Worm (Caenorhabditis elegans) whole organism, mixed stage, embryonic: ENCODE results near the gene F46B6.2.

Source experiments
- M03D4.4 ChIP-seq: sonication (generic microtip); optimal IDR thresholded peaks from 2 replicates; lab custom pipeline; 2017; ENCODE audit warnings: mild to moderate bottlenecking, missing genetic modification characterization, missing compliant biosample characterization
- bed-3 ChIP-seq: fragments of 200-800 bp; sonication (Bioruptor generic); optimal IDR thresholded peaks from 3 replicates; lab custom pipeline; 2018; ENCODE audit warnings: mild to moderate bottlenecking, missing genetic modification characterization, moderate library complexity, missing compliant biosample characterization
- blmp-1 ChIP-seq: fragments of 150-350 bp; optimal IDR thresholded peaks from 2 replicates; lab custom pipeline; 2014; ENCODE audit warnings: missing biosample characterization, missing genetic modification characterization
- ceh-39 ChIP-seq: fragments of 150-350 bp; optimal IDR thresholded peaks from 2 replicates; lab custom pipeline; 2014; ENCODE audit warnings: missing biosample characterization, missing genetic modification characterization
- ceh-43 ChIP-seq: fragments of 200-800 bp; sonication (Bioruptor generic); optimal IDR thresholded peaks from 2 replicates; lab custom pipeline; 2018; ENCODE audit warnings: mild to moderate bottlenecking, missing genetic modification characterization, moderate library complexity, missing compliant biosample characterization
- cnd-1 ChIP-seq: fragments of 200-800 bp; sonication (Bioruptor generic); optimal IDR thresholded peaks from 2 replicates; lab custom pipeline; 2018; ENCODE audit warnings: mild to moderate bottlenecking, missing genetic modification characterization, missing compliant biosample characterization
- elt-1 ChIP-seq: sonication (generic microtip); optimal IDR thresholded peaks from 2 replicates; lab custom pipeline; 2017; ENCODE audit warnings: missing genetic modification characterization, mild to moderate bottlenecking, missing compliant biosample characterization, antibody characterized with exemption, moderate library complexity, borderline replicate concordance; ENCODE audit not compliant: insufficient read depth
- elt-3 ChIP-seq: fragments of 150-350 bp; optimal IDR thresholded peaks from 2 replicates; lab custom pipeline; 2014; ENCODE audit warnings: missing biosample characterization, missing genetic modification characterization
- flh-1 ChIP-seq: fragments of 200-800 bp; sonication (Bioruptor generic); optimal IDR thresholded peaks from 2 replicates; lab custom pipeline; 2018; ENCODE audit warnings: mild to moderate bottlenecking, missing genetic modification characterization, moderate library complexity, missing compliant biosample characterization
- ham-2 ChIP-seq: fragments of 200-800 bp; sonication (Bioruptor generic); optimal IDR thresholded peaks from 2 replicates; lab custom pipeline; 2018; ENCODE audit warnings: mild to moderate bottlenecking, missing genetic modification characterization, missing compliant biosample characterization
- hlh-1 ChIP-seq: fragments of 150-350 bp; optimal IDR thresholded peaks from 2 replicates; lab custom pipeline; 2014; ENCODE audit warnings: missing biosample characterization, missing genetic modification reagents, missing genetic modification characterization
- lin-13 ChIP-seq: fragments of 150-350 bp; optimal IDR thresholded peaks from 2 replicates; lab custom pipeline; 2014; ENCODE audit warnings: missing biosample characterization, missing genetic modification characterization
- lin-32 ChIP-seq: fragments of 200-800 bp; sonication (Bioruptor generic); optimal IDR thresholded peaks from 2 replicates; lab custom pipeline; 2018; ENCODE audit warnings: mild to moderate bottlenecking, missing genetic modification characterization, missing compliant biosample characterization
- lsy-2 ChIP-seq: fragments of 150-350 bp; optimal IDR thresholded peaks from 2 replicates; lab custom pipeline; 2014; ENCODE audit warnings: missing biosample characterization, missing genetic modification characterization
- mab-5 ChIP-seq: fragments of 150-350 bp; optimal IDR thresholded peaks from 2 replicates; lab custom pipeline; 2014; ENCODE audit warnings: missing biosample characterization, missing genetic modification characterization
- mep-1 ChIP-seq: fragments of 150-350 bp; optimal IDR thresholded peaks from 2 replicates; lab custom pipeline; 2017; ENCODE audit warnings: missing biosample characterization, missing genetic modification reagents, missing genetic modification characterization, inconsistent platforms
- mls-2 ChIP-seq: sonication (generic microtip); optimal IDR thresholded peaks from 2 replicates; lab custom pipeline; 2016; ENCODE audit warnings: mild to moderate bottlenecking, missing genetic modification characterization, moderate library complexity, missing compliant biosample characterization
- nhr-12 ChIP-seq: fragments of 150-350 bp; optimal IDR thresholded peaks from 2 replicates; lab custom pipeline; 2014; ENCODE audit warnings: missing biosample characterization, missing genetic modification characterization
- nhr-2 ChIP-seq: fragments of 150-350 bp; optimal IDR thresholded peaks from 2 replicates; lab custom pipeline; 2014; ENCODE audit warnings: missing biosample characterization, missing genetic modification characterization
- nhr-237 ChIP-seq: fragments of 150-350 bp; optimal IDR thresholded peaks from 2 replicates; lab custom pipeline; 2014; ENCODE audit warnings: missing biosample characterization, missing genetic modification characterization
- nhr-28 ChIP-seq: fragments of 150-350 bp; optimal IDR thresholded peaks from 2 replicates; lab custom pipeline; 2014; ENCODE audit warnings: missing biosample characterization, missing genetic modification characterization
- nhr-76 ChIP-seq: sonication (generic microtip); optimal IDR thresholded peaks from 2 replicates; lab custom pipeline; 2017; ENCODE audit warnings: missing biosample characterization, missing genetic modification characterization
- pha-4 ChIP-seq: fragments of 150-350 bp; optimal IDR thresholded peaks from 2 replicates; lab custom pipeline; 2018; ENCODE audit warnings: missing biosample characterization, missing genetic modification reagents, missing genetic modification characterization
- snpc-4 ChIP-seq: fragments of 150-350 bp; optimal IDR thresholded peaks from 2 replicates; lab custom pipeline; 2014; ENCODE audit warnings: missing biosample characterization, missing genetic modification characterization
- sptf-1 ChIP-seq: sonication (generic microtip); optimal IDR thresholded peaks from 2 replicates; lab custom pipeline; 2017; ENCODE audit warnings: mild to moderate bottlenecking, missing genetic modification characterization, moderate library complexity, missing compliant biosample characterization
- unc-120 ChIP-seq: sonication (generic microtip); optimal IDR thresholded peaks from 2 replicates; lab custom pipeline; 2017; ENCODE audit warnings: missing genetic modification characterization, missing compliant biosample characterization; ENCODE audit not compliant: poor library complexity, severe bottlenecking
- unc-39 ChIP-seq: fragments of 150-350 bp; optimal IDR thresholded peaks from 2 replicates; lab custom pipeline; 2014; ENCODE audit warnings: missing biosample characterization, missing genetic modification characterization
- zip-8 ChIP-seq: fragments of 150-350 bp; optimal IDR thresholded peaks from 2 replicates; lab custom pipeline; 2014; ENCODE audit warnings: missing biosample characterization, missing genetic modification characterization
- ztf-11 ChIP-seq: fragments of 150-350 bp; optimal IDR thresholded peaks from 2 replicates; lab custom pipeline; 2014; ENCODE audit warnings: missing biosample characterization, missing genetic modification characterization

Gene F46B6.2

DNA sequence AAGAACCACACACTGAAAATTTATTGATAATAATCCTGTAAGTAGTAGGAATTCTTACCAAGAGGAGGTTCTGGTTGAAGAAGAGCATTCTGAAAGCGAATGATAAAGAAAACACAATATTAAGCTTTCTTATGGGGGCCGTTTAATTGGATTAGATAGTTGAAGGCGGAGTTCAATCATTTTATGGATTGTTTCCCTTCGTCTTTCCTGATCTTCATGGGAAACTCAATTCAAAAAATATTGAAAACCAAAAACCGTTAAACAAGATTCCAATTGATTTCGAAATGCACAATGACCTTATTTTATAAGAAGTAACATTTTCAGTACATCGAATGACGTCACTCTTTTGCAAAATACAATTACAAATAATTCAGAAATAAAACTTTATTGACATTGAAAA, 27.0 kb downstream of the F46B6.2 start, which contains the start of gene F46B6.13:
Gene F46B6.13, minus strand, starts transcription at position 101 of the 400 bp plus-strand sequence.
- TF ChIP-seq elt-1 = no peak
- no peak for TF ChIP-seq M03D4.4 (tag; lab: Kevin White, UChicago)
- TF ChIP-seq nhr-12 (tag; lab: Kevin White, UChicago) = no peak
- TF ChIP-seq lin-32 (GFP tag; lab: Kevin White, UChicago) = no peak
- TF ChIP-seq ceh-39 (tag; lab: Kevin White, UChicago) = no peak
- no peak for TF ChIP-seq lin-13 (tag; lab: Kevin White, UChicago)
- no peak for TF ChIP-seq bed-3 (GFP tag; lab: Kevin White, UChicago)
- TF ChIP-seq cnd-1 (tag; lab: Kevin White, UChicago) = no peak
- TF ChIP-seq flh-1 (GFP tag; lab: Kevin White, UChicago) = no peak
- no peak for TF ChIP-seq unc-39 (tag; lab: Kevin White, UChicago)
- TF ChIP-seq nhr-28 (tag; lab: Kevin White, UChicago) = no peak
- no peak for TF ChIP-seq ztf-11 (tag; lab: Kevin White, UChicago)
- TF ChIP-seq nhr-237 (tag; lab: Kevin White, UChicago) = no peak
- TF ChIP-seq ham-2 (GFP tag; lab: Kevin White, UChicago) = no peak
- no peak for TF ChIP-seq mab-5
- TF ChIP-seq pha-4 (tag; lab: Kevin White, UChicago) = no peak
- TF ChIP-seq elt-3 (tag; lab: Kevin White, UChicago) = no peak
- TF ChIP-seq nhr-2 (tag; lab: Kevin White, UChicago) = no peak
- TF ChIP-seq ceh-43 (GFP tag; lab: Kevin White, UChicago) = no peak

DNA sequence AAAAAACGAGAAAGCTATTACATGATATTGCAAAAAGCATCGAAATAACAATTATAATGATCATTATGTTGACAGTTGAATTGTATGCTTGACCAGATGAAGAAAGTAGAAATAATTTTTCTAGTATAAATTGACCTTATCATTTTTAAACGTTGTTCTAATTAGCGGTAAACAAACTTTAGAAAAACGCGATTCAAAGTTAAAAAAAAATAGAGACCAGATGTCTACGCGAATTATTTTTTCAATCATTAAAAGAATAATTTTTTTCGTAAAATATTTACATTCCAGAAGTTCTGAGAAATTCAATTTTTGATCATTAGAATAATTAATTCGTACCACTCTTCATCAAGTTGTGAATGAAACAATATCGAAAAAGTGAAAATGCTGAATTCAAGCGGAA, 29.9 kb downstream of the F46B6.2 start, which contains the start of gene F46B6.10:
Gene F46B6.10, minus strand, starts transcription at position 101 of the 400 bp plus-strand sequence.
- TF ChIP-seq snpc-4 (tag; lab: Kevin White, UChicago) (no peak), ham-2 (GFP tag; lab: Kevin White, UChicago) (no peak), elt-1 (no peak)

DNA sequence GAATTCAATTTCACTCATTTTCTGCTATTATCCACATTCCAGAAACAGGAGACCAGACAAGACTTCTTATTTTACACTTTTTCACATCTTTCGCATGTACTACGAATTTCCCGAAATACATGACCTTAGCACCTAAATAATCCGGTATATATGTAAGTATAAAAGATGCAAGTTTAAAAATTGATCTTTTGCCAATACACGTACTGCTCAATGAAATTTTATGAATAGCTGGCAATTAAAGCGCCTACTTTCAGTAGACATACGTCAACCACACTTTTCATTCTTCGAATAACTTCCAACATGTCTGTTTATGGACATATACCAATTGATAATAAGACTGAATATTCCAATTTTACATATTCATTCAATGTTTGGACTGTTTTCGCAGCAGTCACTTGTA, 31.1 kb downstream of the F46B6.2 start, which contains the start of gene sru-39:
Gene sru-39, plus strand, starts transcription at position 301 of the 400 bp plus-strand sequence.
- TF ChIP-seq mep-1 (tag; lab: Kevin White, UChicago) (no peak), lin-13 (tag; lab: Kevin White, UChicago) (no peak), unc-39 (tag; lab: Kevin White, UChicago) (no peak), ham-2 (GFP tag; lab: Kevin White, UChicago) (no peak), elt-1 (no peak), nhr-28 (tag; lab: Kevin White, UChicago) (no peak), lin-32 (GFP tag; lab: Kevin White, UChicago) (no peak), lsy-2 (tag; lab: Kevin White, UChicago) (no peak), zip-8 (no peak), elt-3 (tag; lab: Kevin White, UChicago) (no peak), blmp-1 (tag; lab: Kevin White, UChicago) (no peak), pha-4 (tag; lab: Kevin White, UChicago) (no peak)

DNA sequence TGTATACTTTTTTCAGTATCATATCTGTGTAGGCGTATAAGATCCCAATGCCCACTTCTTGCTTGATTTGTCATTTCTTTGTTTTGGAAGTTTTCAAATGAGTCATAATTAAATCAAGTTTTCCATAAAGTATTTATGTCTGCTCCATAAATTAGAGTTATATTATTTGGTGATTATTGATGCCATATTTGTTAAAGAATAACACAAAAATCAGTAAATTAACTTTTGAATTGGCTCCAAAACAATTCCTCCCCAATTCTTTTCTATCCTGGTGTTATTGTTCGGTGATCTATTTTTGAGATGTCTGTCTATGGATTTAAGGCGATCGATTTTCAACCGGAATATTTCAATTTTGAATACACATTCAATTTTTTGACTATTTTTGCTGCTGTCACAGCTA, 33.1 kb downstream of the F46B6.2 start, which contains the start of gene sru-37:
Gene sru-37, plus strand, starts transcription at position 301 of the 400 bp plus-strand sequence.
- TF ChIP-seq nhr-76 = no peak
- TF ChIP-seq, all 35 proteins: peak for 0

DNA sequence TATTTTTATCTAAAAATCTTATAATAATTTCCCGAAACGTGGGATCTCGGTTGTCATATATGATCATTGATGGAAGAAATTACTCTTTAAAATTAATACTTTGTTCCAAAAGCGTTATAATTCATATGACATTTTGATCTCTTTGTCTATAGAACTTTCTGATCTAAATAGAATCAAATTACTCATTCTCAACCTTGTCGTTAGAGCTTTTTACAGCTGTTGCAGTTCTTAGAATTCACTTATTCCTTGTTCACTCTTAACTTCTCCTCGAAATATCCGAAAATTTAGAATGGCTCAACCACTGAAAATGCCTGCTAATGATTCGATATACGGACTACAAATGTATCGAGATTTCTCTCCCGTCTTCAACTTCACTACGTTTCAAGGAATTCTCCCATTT, 39.1 kb downstream of the F46B6.2 start, which contains the start of gene sru-29:
Gene sru-29, plus strand, starts transcription at position 301 of the 400 bp plus-strand sequence.
- TF ChIP-seq nhr-28 (tag; lab: Kevin White, UChicago) = no peak
- TF ChIP-seq M03D4.4 (tag; lab: Kevin White, UChicago) = no peak
- TF ChIP-seq lsy-2 (tag; lab: Kevin White, UChicago) = no peak
- TF ChIP-seq nhr-2 (tag; lab: Kevin White, UChicago) = no peak
- TF ChIP-seq zip-8 = no peak
- no peak for TF ChIP-seq blmp-1 (tag; lab: Kevin White, UChicago)
- no peak for TF ChIP-seq sptf-1
- no peak for TF ChIP-seq nhr-76
- no peak for TF ChIP-seq mep-1 (tag; lab: Kevin White, UChicago)
- TF ChIP-seq hlh-1 (tag; lab: Kevin White, UChicago) = no peak
- TF ChIP-seq mls-2 (tag; lab: Kevin White, UChicago) = no peak
- no peak for TF ChIP-seq ceh-39 (tag; lab: Kevin White, UChicago)
- TF ChIP-seq nhr-12 (tag; lab: Kevin White, UChicago) = no peak
- no peak for TF ChIP-seq unc-120 (tag; lab: Kevin White, UChicago)
- TF ChIP-seq ceh-43 (GFP tag; lab: Kevin White, UChicago) = no peak
